Worm (Caenorhabditis elegans) whole organism, mixed stage, embryonic: ENCODE measurements around the gene srz-23.

Experiments used
- elt-1 ChIP-seq: sonication (generic microtip); optimal IDR thresholded peaks from 2 replicates; lab custom pipeline; 2017; ENCODE audit warnings: missing genetic modification characterization, mild to moderate bottlenecking, missing compliant biosample characterization, antibody characterized with exemption, moderate library complexity, borderline replicate concordance; ENCODE audit not compliant: insufficient read depth
- nhr-12 ChIP-seq: fragments of 150-350 bp; optimal IDR thresholded peaks from 2 replicates; lab custom pipeline; 2014; ENCODE audit warnings: missing biosample characterization, missing genetic modification characterization
- pha-4 ChIP-seq: fragments of 150-350 bp; optimal IDR thresholded peaks from 2 replicates; lab custom pipeline; 2018; ENCODE audit warnings: missing biosample characterization, missing genetic modification reagents, missing genetic modification characterization
- unc-62 ChIP-seq: fragments of 150-350 bp; optimal IDR thresholded peaks from 2 replicates; lab custom pipeline; 2014; ENCODE audit warnings: missing biosample characterization, missing genetic modification reagents, missing genetic modification characterization

ce11 chrIV:3481760-3482159 is 28.4 kb downstream of the srz-23 start, which contains the start of gene srz-37:
- TF ChIP-seq pha-4 (tag; lab: Kevin White, UChicago) = no peak
- no peak for TF ChIP-seq elt-1 (tag; lab: Kevin White, UChicago)
- no peak for TF ChIP-seq unc-62 (GFP tag; lab: Kevin White, UChicago)
- no peak for TF ChIP-seq nhr-12 (tag; lab: Kevin White, UChicago)
